Fruit fly (Drosophila melanogaster): ENCODE results near the gene Sulf1.
A peak's percentile ranks its signal among the peaks of the same experiment; 100 is the strongest.

The Sulf1 gene

dm6 chr3R:16336327-16337052, 2.9 kb downstream of the Sulf1 start:
- TF ChIP-seq Crg-1 (GFP tag; optimal IDR thresholded peaks at IDR 0.05) (no peak), tj (GFP tag; optimal IDR thresholded peaks at IDR 0.05) (peak; percentile 28), CG7045 (GFP tag; optimal IDR thresholded peaks at IDR 0.05) (no peak), CG5204 (GFP tag; optimal IDR thresholded peaks at IDR 0.05) (no peak), bab1 (GFP tag; optimal IDR thresholded peaks at IDR 0.05) (no peak), ovo (GFP tag; optimal IDR thresholded peaks at IDR 0.05) (no peak), cnc (optimal IDR thresholded peaks at IDR 0.05) (no peak), CG11617 (GFP tag; optimal IDR thresholded peaks at IDR 0.05) (no peak), CG33017 (tag; optimal IDR thresholded peaks at IDR 0.05) (peak; percentile 10), CG12768 (GFP tag; optimal IDR thresholded peaks at IDR 0.05) (peak; percentile 24), CG7101 (tag; optimal IDR thresholded peaks at IDR 0.05) (no peak), kay (GFP tag; ENCODE audit: borderline replicate concordance) (peak; percentile 86), Mnt (GFP tag; optimal IDR thresholded peaks at IDR 0.05) (no peak), Clk (GFP tag; optimal IDR thresholded peaks at IDR 0.05) (no peak), cic (GFP tag; optimal IDR thresholded peaks at IDR 0.05) (no peak), Hr96 (GFP tag; optimal IDR thresholded peaks at IDR 0.05) (no peak), toe (GFP tag; optimal IDR thresholded peaks at IDR 0.05) (no peak), CG14711 (tag; optimal IDR thresholded peaks at IDR 0.05) (no peak), CG1620 (GFP tag; optimal IDR thresholded peaks at IDR 0.05) (no peak)

- TF ChIP-seq CG12768 (GFP tag; optimal IDR thresholded peaks at IDR 0.05) (no peak), Clk (GFP tag; optimal IDR thresholded peaks at IDR 0.05) (no peak)
These were observed 3.8 kb downstream of the Sulf1 start for dm6 chr3R:16335438-16336073.

- TF ChIP-seq CG7101 (tag; optimal IDR thresholded peaks at IDR 0.05) (no peak), Clk (GFP tag; optimal IDR thresholded peaks at IDR 0.05) (no peak), Crg-1 (GFP tag; optimal IDR thresholded peaks at IDR 0.05) (no peak), CG33017 (tag; optimal IDR thresholded peaks at IDR 0.05) (no peak), pad (GFP tag; optimal IDR thresholded peaks at IDR 0.05) (no peak), cic (GFP tag; optimal IDR thresholded peaks at IDR 0.05) (no peak), CG7045 (GFP tag; optimal IDR thresholded peaks at IDR 0.05) (no peak), CG1620 (GFP tag; optimal IDR thresholded peaks at IDR 0.05) (no peak), cnc (optimal IDR thresholded peaks at IDR 0.05) (no peak), bab1 (GFP tag; optimal IDR thresholded peaks at IDR 0.05) (no peak), ovo (GFP tag; optimal IDR thresholded peaks at IDR 0.05) (no peak), tj (GFP tag; optimal IDR thresholded peaks at IDR 0.05) (no peak), Mnt (GFP tag; optimal IDR thresholded peaks at IDR 0.05) (no peak), Hr96 (GFP tag; optimal IDR thresholded peaks at IDR 0.05) (no peak), CG14711 (tag; optimal IDR thresholded peaks at IDR 0.05) (no peak)
These were observed 4.6 kb downstream of the Sulf1 start for dm6 chr3R:16334797-16335196.

dm6 chr3R:16334329-16334728, 5.0 kb downstream of the Sulf1 start:
- TF ChIP-seq CG14711 (tag; optimal IDR thresholded peaks at IDR 0.05) (no peak), Crg-1 (GFP tag; optimal IDR thresholded peaks at IDR 0.05) (no peak), CG7101 (tag; optimal IDR thresholded peaks at IDR 0.05) (no peak), ovo (GFP tag; optimal IDR thresholded peaks at IDR 0.05) (no peak), cic (GFP tag; optimal IDR thresholded peaks at IDR 0.05) (no peak), Clk (GFP tag; optimal IDR thresholded peaks at IDR 0.05) (no peak), pad (GFP tag; optimal IDR thresholded peaks at IDR 0.05) (no peak), CG1620 (GFP tag; optimal IDR thresholded peaks at IDR 0.05) (no peak), toe (GFP tag; optimal IDR thresholded peaks at IDR 0.05) (no peak), Mnt (GFP tag; optimal IDR thresholded peaks at IDR 0.05) (no peak), CG33017 (tag; optimal IDR thresholded peaks at IDR 0.05) (no peak), CG7045 (GFP tag; optimal IDR thresholded peaks at IDR 0.05) (no peak), CG11617 (GFP tag; optimal IDR thresholded peaks at IDR 0.05) (no peak), CG5204 (GFP tag; optimal IDR thresholded peaks at IDR 0.05) (no peak), Hr96 (GFP tag; optimal IDR thresholded peaks at IDR 0.05) (no peak), CG12768 (GFP tag; optimal IDR thresholded peaks at IDR 0.05) (no peak), tj (GFP tag; optimal IDR thresholded peaks at IDR 0.05) (no peak), bab1 (GFP tag; optimal IDR thresholded peaks at IDR 0.05) (no peak)

- TF ChIP-seq toe (GFP tag; optimal IDR thresholded peaks at IDR 0.05) = peak; percentile 7
- TF ChIP-seq bab1 (GFP tag; optimal IDR thresholded peaks at IDR 0.05) = no peak
- TF ChIP-seq cnc (optimal IDR thresholded peaks at IDR 0.05) = no peak
- TF ChIP-seq Crg-1 (GFP tag; optimal IDR thresholded peaks at IDR 0.05) = peak; percentile 12
- peak; percentile 55 for TF ChIP-seq ovo (GFP tag; optimal IDR thresholded peaks at IDR 0.05)
- TF ChIP-seq Clk (GFP tag; optimal IDR thresholded peaks at IDR 0.05) = no peak
- TF ChIP-seq CG7045 (GFP tag; optimal IDR thresholded peaks at IDR 0.05) = peak; percentile 26
- peak; percentile 89 for TF ChIP-seq kay (GFP tag; ENCODE audit: borderline replicate concordance)
- TF ChIP-seq CG7101 (tag; optimal IDR thresholded peaks at IDR 0.05) = no peak
- no peak for TF ChIP-seq pad (GFP tag; optimal IDR thresholded peaks at IDR 0.05)
- TF ChIP-seq Mnt (GFP tag; optimal IDR thresholded peaks at IDR 0.05) = no peak
- no peak for TF ChIP-seq CG33017 (tag; optimal IDR thresholded peaks at IDR 0.05)
- TF ChIP-seq CG12768 (GFP tag; optimal IDR thresholded peaks at IDR 0.05) = no peak
- no peak for TF ChIP-seq Hr96 (GFP tag; optimal IDR thresholded peaks at IDR 0.05)
- no peak for TF ChIP-seq CG11617 (GFP tag; optimal IDR thresholded peaks at IDR 0.05)
- TF ChIP-seq cic (GFP tag; optimal IDR thresholded peaks at IDR 0.05) = peak; percentile 48
These were observed 7.5 kb downstream of the Sulf1 start for dm6 chr3R:16331809-16332343.

dm6 chr3R:16329797-16330196, 9.6 kb downstream of the Sulf1 start:
- TF ChIP-seq Hr96 (GFP tag; optimal IDR thresholded peaks at IDR 0.05) (no peak), cnc (optimal IDR thresholded peaks at IDR 0.05) (no peak), Clk (GFP tag; optimal IDR thresholded peaks at IDR 0.05) (no peak), toe (GFP tag; optimal IDR thresholded peaks at IDR 0.05) (no peak), CG14711 (tag; optimal IDR thresholded peaks at IDR 0.05) (no peak), cic (GFP tag; optimal IDR thresholded peaks at IDR 0.05) (no peak), CG11617 (GFP tag; optimal IDR thresholded peaks at IDR 0.05) (no peak), Mnt (GFP tag; optimal IDR thresholded peaks at IDR 0.05) (no peak), bab1 (GFP tag; optimal IDR thresholded peaks at IDR 0.05) (no peak)

All from whole organism, adult.